Worm (Caenorhabditis elegans): ENCODE data around the gene fbxa-2.

- TF ChIP-seq ztf-4 (tag; optimal IDR thresholded peaks at IDR 0.05) (no peak), egl-27 (tag; optimal IDR thresholded peaks at IDR 0.05) (no peak), nhr-10 (tag; optimal IDR thresholded peaks at IDR 0.05) (no peak), fos-1 (tag; optimal IDR thresholded peaks at IDR 0.05) (no peak), ZK546.5 (tag; optimal IDR thresholded peaks at IDR 0.05) (no peak), unc-39 (tag; optimal IDR thresholded peaks at IDR 0.05) (no peak), ceh-82 (tag; optimal IDR thresholded peaks at IDR 0.05) (no peak), lsy-2 (tag; optimal IDR thresholded peaks at IDR 0.05) (no peak), aly-2 (tag; optimal IDR thresholded peaks at IDR 0.05) (no peak), zag-1 (tag; optimal IDR thresholded peaks at IDR 0.05) (no peak), snpc-4 (tag; optimal IDR thresholded peaks at IDR 0.05) (no peak), nhr-11 (tag; optimal IDR thresholded peaks at IDR 0.05) (no peak), alr-1 (tag; optimal IDR thresholded peaks at IDR 0.05) (no peak), sma-3 (GFP tag; optimal IDR thresholded peaks at IDR 0.05) (no peak)
Measured at ce11 chrV:16292409-16292808, 23.0 kb upstream of the fbxa-2 start, which contains the start of gene oac-5.
